Worm (Caenorhabditis elegans): ENCODE results near the gene pph-1.

pph-1 gene

DNA sequence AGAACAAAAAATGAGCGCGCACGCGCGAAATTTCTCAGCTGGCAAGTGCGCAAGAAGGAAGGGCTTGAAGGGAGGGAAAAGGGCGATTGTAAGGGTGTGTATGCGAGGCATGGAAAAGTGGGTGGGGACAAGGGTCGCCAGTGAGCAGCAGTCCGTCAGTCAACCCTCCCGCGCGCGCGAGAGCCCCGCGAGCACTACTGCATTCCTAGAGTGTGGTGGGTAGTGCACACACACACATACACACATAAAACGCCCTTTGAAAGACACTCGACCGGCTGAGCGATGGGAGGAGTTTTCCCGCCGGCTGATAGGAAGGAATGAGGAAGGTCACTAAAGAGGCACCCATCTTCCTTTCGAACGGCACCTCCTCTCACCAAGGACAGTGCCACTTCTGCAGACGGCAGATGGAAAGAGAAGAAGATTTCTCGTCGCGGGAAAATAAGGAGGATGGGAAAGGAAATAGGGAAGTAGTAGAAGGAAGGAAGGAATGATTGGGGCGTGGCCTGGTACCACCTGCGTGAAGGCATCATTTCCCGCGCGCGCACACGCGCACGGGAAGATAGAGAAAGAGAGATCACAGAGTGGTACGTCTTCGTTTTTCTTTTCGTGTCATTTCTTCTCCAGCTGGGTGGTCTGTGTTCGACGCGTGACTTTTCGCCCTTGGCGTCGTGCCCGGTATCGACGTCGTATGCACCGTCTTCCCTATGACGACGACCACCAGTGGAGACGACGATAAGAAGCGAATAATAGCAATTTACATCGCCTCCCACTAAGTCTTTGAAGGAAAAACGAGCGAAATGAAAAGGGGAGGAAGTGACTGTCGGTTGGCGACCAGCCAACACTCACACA, 14.7 kb downstream of the pph-1 start:
- TF ChIP-seq ceh-31 (tag; optimal IDR thresholded peaks at IDR 0.05) (peak; percentile 8), gmeb-2 (tag; optimal IDR thresholded peaks at IDR 0.05) (no peak), ceh-48 (tag; optimal IDR thresholded peaks at IDR 0.05) (no peak), T23F11.4 (GFP tag; optimal IDR thresholded peaks at IDR 0.05) (peak; percentile 28), C38D4.7 (GFP tag; optimal IDR thresholded peaks at IDR 0.05) (peak; percentile 29), nhr-232 (tag; optimal IDR thresholded peaks at IDR 0.05) (peak; percentile 34), rnt-1 (tag; optimal IDR thresholded peaks at IDR 0.05) (peak; percentile 2), fkh-10 (GFP tag; optimal IDR thresholded peaks at IDR 0.05) (no peak), dmd-4 (tag; optimal IDR thresholded peaks at IDR 0.05; ENCODE audit: borderline replicate concordance) (no peak), zip-5 (tag; optimal IDR thresholded peaks at IDR 0.05) (no peak), unc-42 (tag; optimal IDR thresholded peaks at IDR 0.05) (peak; percentile 44), F13H6.1 (tag; optimal IDR thresholded peaks at IDR 0.05) (peak; percentile 2), pha-4 (tag; optimal IDR thresholded peaks at IDR 0.05) (no peak), lim-6 (tag; optimal IDR thresholded peaks at IDR 0.05) (no peak), ztf-16 (tag; optimal IDR thresholded peaks at IDR 0.05) (peak; percentile 27), K02D7.2 (tag; optimal IDR thresholded peaks at IDR 0.05) (no peak), ceh-45 (GFP tag; IDR thresholded peaks at IDR 0.05) (no peak), ceh-24 (tag; optimal IDR thresholded peaks at IDR 0.05) (no peak), ceh-2 (tag; optimal IDR thresholded peaks at IDR 0.05) (peak; percentile 23), elt-2 (tag; optimal IDR thresholded peaks at IDR 0.05) (no peak), ceh-6 (GFP tag; optimal IDR thresholded peaks at IDR 0.05) (no peak), nhr-11 (tag; optimal IDR thresholded peaks at IDR 0.05) (no peak), ceh-14 (tag; optimal IDR thresholded peaks at IDR 0.05) (peak; percentile 29), ceh-30 (tag; optimal IDR thresholded peaks at IDR 0.05) (no peak), ama-1 (optimal IDR thresholded peaks at IDR 0.05) (no peak), hlh-30 (tag; optimal IDR thresholded peaks at IDR 0.05; ENCODE audit: insufficient read depth) (peak; percentile 53), ahr-1 (tag; optimal IDR thresholded peaks at IDR 0.05) (no peak), sdc-2 (tag; optimal IDR thresholded peaks at IDR 0.05) (no peak), npax-4 (tag; optimal IDR thresholded peaks at IDR 0.05) (no peak), pros-1 (tag; optimal IDR thresholded peaks at IDR 0.05) (no peak), fkh-6 (tag; optimal IDR thresholded peaks at IDR 0.05) (peak; percentile 61), pat-9 (tag; optimal IDR thresholded peaks at IDR 0.05) (no peak), ceh-18 (tag; optimal IDR thresholded peaks at IDR 0.05) (peak; percentile 42), tbx-7 (tag; optimal IDR thresholded peaks at IDR 0.05) (no peak), unc-55 (GFP tag; optimal IDR thresholded peaks at IDR 0.05) (no peak), ceh-9 (tag; optimal IDR thresholded peaks at IDR 0.05) (no peak), hlh-15 (tag; optimal IDR thresholded peaks at IDR 0.05) (no peak), ets-4 (tag; optimal IDR thresholded peaks at IDR 0.05) (no peak), ttx-3 (tag; optimal IDR thresholded peaks at IDR 0.05) (peak; percentile 20), hlh-6 (tag; optimal IDR thresholded peaks at IDR 0.05) (no peak), ref-2 (tag; optimal IDR thresholded peaks at IDR 0.05) (peak; percentile 32), tbx-2 (tag; optimal IDR thresholded peaks at IDR 0.05) (peak; percentile 63), ceh-22 (tag; optimal IDR thresholded peaks at IDR 0.05) (peak; percentile 58), ceh-19 (GFP tag; optimal IDR thresholded peaks at IDR 0.05) (no peak), unc-3 (GFP tag; conservative IDR thresholded peaks at IDR 0.05) (no peak), unc-3 (tag; optimal IDR thresholded peaks at IDR 0.05) (no peak), fax-1 (tag; optimal IDR thresholded peaks at IDR 0.05) (no peak), C08G9.2 (tag; optimal IDR thresholded peaks at IDR 0.05) (peak; percentile 1), pha-2 (tag; optimal IDR thresholded peaks at IDR 0.05) (peak; percentile 56), unc-86 (tag; optimal IDR thresholded peaks at IDR 0.05) (no peak), syd-9 (tag; optimal IDR thresholded peaks at IDR 0.05) (peak; percentile 55), sox-4 (tag; optimal IDR thresholded peaks at IDR 0.05) (no peak), ceh-34 (tag; optimal IDR thresholded peaks at IDR 0.05) (peak; percentile 65)

Data from whole organism, late embryonic.